Worm (Caenorhabditis elegans) whole organism, L1 larva: Measurements from ENCODE around the gene pnc-2.

Experiments
- egl-27 ChIP-seq, 2 experiments: fragments of 150-350 bp in 1 of 2; sonication (generic microtip); optimal IDR thresholded peaks; 3 replicates each; lab custom pipeline; 2017 to 2018; ENCODE audit warnings: missing biosample characterization in 2 of 2, missing genetic modification characterization in 2 of 2, missing genetic modification reagents in 2 of 2
- elt-2 ChIP-seq: sonication (generic microtip); optimal IDR thresholded peaks from 2 replicates; lab custom pipeline; 2016; ENCODE audit warnings: missing genetic modification characterization, mild to moderate bottlenecking, inconsistent platforms, missing compliant biosample characterization, missing genetic modification reagents
- fos-1 ChIP-seq: fragments of 150-350 bp; optimal IDR thresholded peaks from 2 replicates; lab custom pipeline; 2014; ENCODE audit warnings: missing biosample characterization, missing genetic modification characterization
- jun-1 ChIP-seq: fragments of 150-350 bp; optimal IDR thresholded peaks from 2 replicates; lab custom pipeline; 2014; ENCODE audit warnings: missing biosample characterization, missing genetic modification reagents, missing genetic modification characterization
- lin-13 ChIP-seq: fragments of 150-350 bp; optimal IDR thresholded peaks from 2 replicates; lab custom pipeline; 2014; ENCODE audit warnings: missing biosample characterization, missing genetic modification reagents, missing genetic modification characterization
- nhr-47 ChIP-seq: sonication (generic microtip); optimal IDR thresholded peaks from 2 replicates; lab custom pipeline; 2016; ENCODE audit warnings: mild to moderate bottlenecking, missing genetic modification characterization, moderate library complexity, missing compliant biosample characterization
- nhr-76 ChIP-seq: sonication (generic microtip); optimal IDR thresholded peaks from 2 replicates; lab custom pipeline; 2017; ENCODE audit warnings: missing biosample characterization, missing genetic modification characterization
- nhr-85 ChIP-seq: sonication (generic microtip); peaks from one replicate; lab custom pipeline; 2016; ENCODE audit warnings: missing genetic modification characterization, inconsistent platforms, missing compliant biosample characterization
- sox-4 ChIP-seq: sonication (generic microtip); optimal IDR thresholded peaks from 2 replicates; lab custom pipeline; 2016; ENCODE audit warnings: missing genetic modification characterization, missing compliant biosample characterization
- sptf-1 ChIP-seq: fragments of 150-350 bp; optimal IDR thresholded peaks from 2 replicates; lab custom pipeline; 2014; ENCODE audit warnings: missing biosample characterization, missing genetic modification characterization
- unc-62 ChIP-seq: fragments of 150-350 bp; optimal IDR thresholded peaks from 2 replicates; lab custom pipeline; 2014; ENCODE audit warnings: missing biosample characterization, missing genetic modification reagents, missing genetic modification characterization
- ztf-4 ChIP-seq: fragments of 150-350 bp; optimal IDR thresholded peaks from 2 replicates; lab custom pipeline; 2014; ENCODE audit warnings: missing biosample characterization, missing genetic modification characterization

DNA sequence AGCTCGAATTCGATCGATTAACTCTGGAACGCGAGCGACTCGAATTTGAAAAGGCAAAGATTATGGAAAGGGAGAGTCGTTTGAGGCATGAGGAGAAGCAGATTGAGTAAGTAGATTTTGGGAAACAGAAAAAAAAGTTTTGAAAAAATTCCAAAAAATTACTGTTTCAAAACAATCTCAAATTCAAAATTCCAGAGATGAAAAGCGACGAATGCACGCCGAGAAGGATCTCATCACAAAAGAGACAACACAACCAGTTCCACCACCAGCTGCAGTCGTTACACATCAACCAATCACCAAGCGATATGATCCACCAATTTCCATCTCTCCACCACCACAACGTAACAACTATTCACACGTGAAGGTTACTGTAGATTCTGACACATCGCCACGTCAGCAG lies 15.2 kb downstream of the pnc-2 start:
- TF ChIP-seq nhr-47 (no peak), fos-1 (tag; lab: Kevin White, UChicago) (no peak), egl-27 (tag; optimal IDR thresholded peaks at IDR 0.05; lab: Kevin White, UChicago) (no peak), elt-2 (no peak), sptf-1 (tag; lab: Kevin White, UChicago) (no peak), unc-62 (GFP tag; lab: Kevin White, UChicago) (no peak), sox-4 (no peak), nhr-85 (tag; lab: Kevin White, UChicago) (no peak), nhr-76 (tag; lab: Kevin White, UChicago) (no peak), lin-13 (no peak), jun-1 (tag; lab: Kevin White, UChicago) (no peak), ztf-4 (tag; lab: Kevin White, UChicago) (no peak)
